Worm (Caenorhabditis elegans): ENCODE data around the gene lin-33.

DNA sequence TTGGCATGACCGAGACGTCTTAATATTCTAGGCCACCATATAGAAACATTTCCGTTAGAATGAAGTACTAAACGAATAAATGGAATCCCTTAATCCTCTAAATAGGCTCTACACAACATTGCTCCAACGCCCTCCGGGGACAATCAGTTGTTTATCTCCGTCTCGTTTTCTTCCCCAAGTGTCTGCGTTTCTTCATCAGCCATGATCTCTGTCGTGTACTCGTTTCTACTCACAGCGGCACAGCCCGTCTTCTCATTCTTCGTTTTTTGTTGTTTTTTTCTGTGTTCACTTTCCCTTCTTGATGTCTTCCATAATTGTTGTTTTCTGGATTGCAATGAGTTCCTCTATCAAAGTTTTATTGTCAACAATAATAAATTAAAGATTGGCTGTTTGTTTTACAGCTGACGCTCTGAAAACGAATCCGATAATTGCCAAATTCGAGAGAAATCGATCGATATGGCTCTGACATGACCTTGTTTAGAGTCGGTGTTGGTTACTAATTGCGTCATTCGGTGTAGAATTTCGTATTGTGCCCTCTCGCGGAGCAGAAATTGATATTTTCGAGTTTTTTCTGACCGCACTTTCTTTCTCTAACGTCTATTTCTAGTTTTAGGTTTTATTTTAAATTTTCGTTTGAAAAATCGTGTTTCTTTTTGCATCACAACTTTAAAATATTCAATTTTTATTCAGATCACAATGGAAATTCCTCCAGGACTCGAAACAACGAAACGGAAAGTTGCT is 11.0 kb downstream of the lin-33 start, which contains the start of gene pfkb-1.2:
- TF ChIP-seq jun-1 (tag; optimal IDR thresholded peaks at IDR 0.05): no peak
- no peak for TF ChIP-seq aly-2 (tag; optimal IDR thresholded peaks at IDR 0.05)
- no peak for TF ChIP-seq egl-27 (tag; optimal IDR thresholded peaks at IDR 0.05)
- no peak for TF ChIP-seq fkh-10 (GFP tag; optimal IDR thresholded peaks at IDR 0.05)
- no peak for TF ChIP-seq nhr-67 (tag; optimal IDR thresholded peaks at IDR 0.05)
- no peak for TF ChIP-seq ztf-4 (tag; optimal IDR thresholded peaks at IDR 0.05)
- TF ChIP-seq elt-3 (tag; optimal IDR thresholded peaks at IDR 0.05): no peak

Data from whole organism, L3 larva.